Fruit fly (Drosophila melanogaster) whole organism, embryonic: ENCODE measurements around the gene Ir21a.

ENCODE experiments used
- Aef1 ChIP-seq: fragments of 200-800 bp; sonication (Bioruptor generic); IDR thresholded peaks from 3 replicates; pipeline ENCODE4 v1.3.6; 2022; ENCODE audit warnings: missing biosample characterization, missing genetic modification characterization
- B-H2 ChIP-seq: fragments of 200-800 bp; sonication (Bioruptor generic); optimal IDR thresholded peaks from 2 replicates; lab custom pipeline; 2018; ENCODE audit warnings: missing biosample characterization, mild to moderate bottlenecking, missing genetic modification characterization
- Blimp-1 ChIP-seq: fragments of 200-800 bp; sonication (Bioruptor generic); optimal IDR thresholded peaks from 3 replicates; lab custom pipeline; 2018; ENCODE audit warnings: missing biosample characterization, missing genetic modification characterization, mild to moderate bottlenecking, moderate library complexity, missing genetic modification reagents
- CG10979 ChIP-seq: fragments of 200-800 bp; sonication (Bioruptor generic); optimal IDR thresholded peaks from 2 replicates; lab custom pipeline; 2018; ENCODE audit warnings: missing biosample characterization, mild to moderate bottlenecking, missing genetic modification characterization, moderate library complexity
- CG11723 ChIP-seq: fragments of 200-800 bp; sonication (Bioruptor generic); optimal IDR thresholded peaks from 2 replicates; lab custom pipeline; 2017; ENCODE audit warnings: missing biosample characterization, mild to moderate bottlenecking, missing genetic modification characterization
- CG13775 ChIP-seq: fragments of 200-800 bp; sonication (Bioruptor generic); optimal IDR thresholded peaks from 3 replicates; lab custom pipeline; 2017; ENCODE audit warnings: missing biosample characterization, mild to moderate bottlenecking, missing genetic modification characterization
- CG13894 ChIP-seq: fragments of 200-800 bp; sonication (Bioruptor generic); optimal IDR thresholded peaks from 3 replicates; lab custom pipeline; 2018; ENCODE audit warnings: missing biosample characterization, mild to moderate bottlenecking, missing genetic modification characterization, moderate library complexity
- CG15073 ChIP-seq: fragments of 200-800 bp; sonication (Bioruptor generic); optimal IDR thresholded peaks from 2 replicates; lab custom pipeline; 2016; ENCODE audit warnings: missing biosample characterization, missing genetic modification characterization
- CG16813 ChIP-seq: fragments of 200-800 bp; sonication (Bioruptor generic); IDR thresholded peaks from 3 replicates; pipeline ENCODE4 v1.3.6; 2022; ENCODE audit warnings: missing biosample characterization, missing genetic modification characterization; ENCODE audit not compliant: partially characterized antibody
- CG1792 ChIP-seq: fragments of 200-800 bp; sonication (Bioruptor generic); optimal IDR thresholded peaks from 2 replicates; lab custom pipeline; 2016; ENCODE audit warnings: missing biosample characterization, missing genetic modification characterization
- CG18764 ChIP-seq: fragments of 200-800 bp; sonication (Bioruptor generic); optimal IDR thresholded peaks from 3 replicates; lab custom pipeline; 2016; ENCODE audit warnings: missing biosample characterization, missing genetic modification characterization
- CG2199 ChIP-seq: fragments of 200-800 bp; sonication (Bioruptor generic); IDR thresholded peaks from 3 replicates; pipeline ENCODE4 v1.3.6; 2022; ENCODE audit warnings: missing biosample characterization, missing genetic modification characterization
- CG31441 ChIP-seq: fragments of 200-800 bp; sonication (Bioruptor generic); IDR thresholded peaks from 2 replicates; pipeline ENCODE4 v1.3.6; 2022; ENCODE audit warnings: missing biosample characterization, missing genetic modification characterization
- CG33213 ChIP-seq: fragments of 200-800 bp; sonication (Bioruptor generic); optimal IDR thresholded peaks from 3 replicates; lab custom pipeline; 2016; ENCODE audit warnings: missing biosample characterization, missing genetic modification characterization
- CG33557 ChIP-seq: fragments of 200-800 bp; sonication (Bioruptor generic); optimal IDR thresholded peaks from 2 replicates; lab custom pipeline; 2019; ENCODE audit warnings: missing biosample characterization, mild to moderate bottlenecking, missing genetic modification characterization, moderate library complexity
- CG5180 ChIP-seq: fragments of 200-800 bp; sonication (Bioruptor generic); optimal IDR thresholded peaks from 3 replicates; lab custom pipeline; 2017; ENCODE audit warnings: missing biosample characterization, missing genetic modification characterization, mild to moderate bottlenecking, moderate library complexity, missing genetic modification reagents
- CG6654 ChIP-seq: fragments of 200-800 bp; sonication (Bioruptor generic); optimal IDR thresholded peaks from 2 replicates; lab custom pipeline; 2017; ENCODE audit warnings: missing biosample characterization, mild to moderate bottlenecking, missing genetic modification characterization
- CG9437 ChIP-seq: fragments of 200-800 bp; sonication (Bioruptor generic); optimal IDR thresholded peaks from 2 replicates; lab custom pipeline; 2018; ENCODE audit warnings: missing biosample characterization, mild to moderate bottlenecking, missing genetic modification characterization
- CG9817 ChIP-seq: fragments of 200-800 bp; sonication (Bioruptor generic); optimal IDR thresholded peaks from 2 replicates; lab custom pipeline; 2018; ENCODE audit warnings: missing biosample characterization, mild to moderate bottlenecking, missing genetic modification characterization, moderate library complexity
- Dek ChIP-seq: fragments of 200-800 bp; sonication (Bioruptor generic); optimal IDR thresholded peaks from 3 replicates; lab custom pipeline; 2019; ENCODE audit warnings: missing biosample characterization, mild to moderate bottlenecking, missing genetic modification characterization, moderate library complexity
- Doc3 ChIP-seq: fragments of 200-800 bp; sonication (Bioruptor generic); IDR thresholded peaks from 3 replicates; pipeline ENCODE4 v1.3.6; 2022; ENCODE audit warnings: missing biosample characterization, missing genetic modification characterization; ENCODE audit not compliant: partially characterized antibody
- Drgx ChIP-seq: fragments of 200-800 bp; sonication (Bioruptor generic); IDR thresholded peaks from 2 replicates; pipeline ENCODE4 v1.3.6; 2022; ENCODE audit warnings: missing biosample characterization, missing genetic modification characterization
- E2f2 ChIP-seq: fragments of 200-800 bp; sonication (Bioruptor generic); IDR thresholded peaks from 2 replicates; pipeline ENCODE4 v1.3.6; 2022; ENCODE audit warnings: missing biosample characterization, missing genetic modification characterization
- Fer2 ChIP-seq: fragments of 200-800 bp; sonication (Bioruptor generic); optimal IDR thresholded peaks from 2 replicates; lab custom pipeline; 2018; ENCODE audit warnings: missing biosample characterization, mild to moderate bottlenecking, missing genetic modification characterization, moderate library complexity
- HLHmδ ChIP-seq: fragments of 200-800 bp; sonication (Bioruptor generic); optimal IDR thresholded peaks from 2 replicates; lab custom pipeline; 2018; ENCODE audit warnings: missing biosample characterization, mild to moderate bottlenecking, missing genetic modification characterization, moderate library complexity
- Hmr ChIP-seq: fragments of 200-800 bp; sonication (Bioruptor generic); optimal IDR thresholded peaks from 3 replicates; lab custom pipeline; 2017; ENCODE audit warnings: mild to moderate bottlenecking, missing biosample characterization, missing genetic modification reagents, missing genetic modification characterization
- MBD-R2 ChIP-seq: fragments of 200-800 bp; sonication (Bioruptor generic); IDR thresholded peaks from 2 replicates; pipeline ENCODE4 v1.3.6; 2022; ENCODE audit warnings: missing biosample characterization, missing genetic modification characterization
- Nf-YB ChIP-seq: fragments of 200-800 bp; sonication (Bioruptor generic); optimal IDR thresholded peaks from 3 replicates; lab custom pipeline; 2019; ENCODE audit warnings: missing biosample characterization, mild to moderate bottlenecking, missing genetic modification characterization, moderate library complexity
- NfI ChIP-seq: fragments of 200-800 bp; sonication (Bioruptor generic); optimal IDR thresholded peaks from 3 replicates; lab custom pipeline; 2018; ENCODE audit warnings: missing biosample characterization, mild to moderate bottlenecking, missing genetic modification characterization, moderate library complexity
- Rfx ChIP-seq: fragments of 200-800 bp; sonication (Bioruptor generic); IDR thresholded peaks from 2 replicates; pipeline ENCODE4 v1.3.6; 2022; ENCODE audit warnings: missing biosample characterization, missing genetic modification characterization
- Sox100B ChIP-seq: fragments of 200-800 bp; sonication (Bioruptor generic); optimal IDR thresholded peaks from 3 replicates; lab custom pipeline; 2018; ENCODE audit warnings: missing biosample characterization, mild to moderate bottlenecking, missing genetic modification characterization
- Sry-β ChIP-seq: fragments of 200-800 bp; sonication (Bioruptor generic); optimal IDR thresholded peaks from 2 replicates; lab custom pipeline; 2018; ENCODE audit warnings: missing biosample characterization, mild to moderate bottlenecking, missing genetic modification characterization, moderate library complexity
- Stat92E ChIP-seq, 3 experiments: fragments of >200 bp in 2 of 3; fragments of 200-800 bp in 1 of 3; sonication (Bioruptor generic) in 1 of 3; optimal IDR thresholded peaks; 2 replicates each; lab custom pipeline; 2017 to 2019; ENCODE audit warnings: missing biosample characterization in 3 of 3, missing genetic modification characterization in 3 of 3, mild to moderate bottlenecking in 1 of 3, moderate library complexity in 1 of 3
- dati ChIP-seq: fragments of 200-800 bp; sonication (Bioruptor generic); IDR thresholded peaks from 2 replicates; pipeline ENCODE4 v1.3.6; 2022; ENCODE audit warnings: missing biosample characterization, missing genetic modification characterization
- gsb ChIP-seq: fragments of 200-800 bp; sonication (Bioruptor generic); IDR thresholded peaks from 2 replicates; pipeline ENCODE4 v1.3.6; 2022; ENCODE audit warnings: missing biosample characterization, missing genetic modification characterization
- gsb-n ChIP-seq: fragments of 200-800 bp; sonication (Bioruptor generic); optimal IDR thresholded peaks from 3 replicates; lab custom pipeline; 2018; ENCODE audit warnings: missing biosample characterization, mild to moderate bottlenecking, missing genetic modification characterization
- hbn ChIP-seq: fragments of 200-800 bp; sonication (Bioruptor generic); IDR thresholded peaks from 2 replicates; pipeline ENCODE4 v1.3.6; 2022; ENCODE audit warnings: missing biosample characterization, missing genetic modification characterization; ENCODE audit not compliant: partially characterized antibody
- jing ChIP-seq: fragments of 200-800 bp; sonication (Bioruptor generic); optimal IDR thresholded peaks from 2 replicates; lab custom pipeline; 2018; ENCODE audit warnings: missing biosample characterization, mild to moderate bottlenecking, missing genetic modification characterization
- pfk ChIP-seq: fragments of 200-800 bp; sonication (Bioruptor generic); optimal IDR thresholded peaks from 2 replicates; lab custom pipeline; 2018; ENCODE audit warnings: missing biosample characterization, mild to moderate bottlenecking, missing genetic modification characterization, moderate library complexity
- pho ChIP-seq: fragments of 200-800 bp; sonication (Bioruptor generic); optimal IDR thresholded peaks from 2 replicates; lab custom pipeline; 2016; ENCODE audit warnings: missing biosample characterization, missing genetic modification characterization
- pros ChIP-seq: fragments of 200-800 bp; sonication (Bioruptor generic); optimal IDR thresholded peaks from 3 replicates; lab custom pipeline; 2019; ENCODE audit warnings: missing biosample characterization, mild to moderate bottlenecking, missing genetic modification characterization, moderate library complexity
- repo ChIP-seq: fragments of 200-800 bp; sonication (Bioruptor generic); optimal IDR thresholded peaks from 2 replicates; lab custom pipeline; 2016; ENCODE audit warnings: missing biosample characterization, missing genetic modification characterization
- schlank ChIP-seq: fragments of 200-800 bp; sonication (Bioruptor generic); optimal IDR thresholded peaks from 2 replicates; lab custom pipeline; 2018; ENCODE audit warnings: missing biosample characterization, mild to moderate bottlenecking, missing genetic modification characterization
- slbo ChIP-seq: fragments of 200-800 bp; sonication (Bioruptor generic); IDR thresholded peaks from 2 replicates; pipeline ENCODE4 v1.3.6; 2022; ENCODE audit warnings: missing biosample characterization, missing genetic modification characterization
- ttk ChIP-seq: fragments of 200-800 bp; sonication (Bioruptor generic); IDR thresholded peaks from 2 replicates; pipeline ENCODE4 v2.1.2; 2022; ENCODE audit warnings: missing biosample characterization, missing genetic modification characterization
- twi ChIP-seq: fragments of 200-800 bp; optimal IDR thresholded peaks from 2 replicates; lab custom pipeline; 2019; ENCODE audit warnings: missing biosample characterization, mild to moderate bottlenecking, missing genetic modification characterization, moderate library complexity
- vfl ChIP-seq: fragments of 200-800 bp; sonication (Bioruptor generic); optimal IDR thresholded peaks from 2 replicates; lab custom pipeline; 2016; ENCODE audit warnings: missing biosample characterization, missing genetic modification characterization
- zfh1 ChIP-seq: fragments of 200-800 bp; sonication (Bioruptor generic); IDR thresholded peaks from 3 replicates; pipeline ENCODE4 v1.3.6; 2022; ENCODE audit warnings: missing biosample characterization, missing genetic modification characterization

Ir21a gene

dm6 chr2L:59058-59603, 34.2 kb upstream of the Ir21a start (continued):
- no peak for TF ChIP-seq CG33213 (GFP tag; lab: Kevin White, UChicago)
- TF ChIP-seq Dek (tag; lab: Kevin White, UChicago): no peak
- no peak for TF ChIP-seq hbn (GFP tag; lab: Robert Waterston, UW)
- no peak for TF ChIP-seq CG9437 (GFP tag; lab: Kevin White, UChicago)
- no peak for TF ChIP-seq gsb-n (tag; lab: Kevin White, UChicago)
- TF ChIP-seq pfk (GFP tag; lab: Kevin White, UChicago): no peak
- no peak for TF ChIP-seq schlank (tag; lab: Kevin White, UChicago)
- no peak for TF ChIP-seq CG13775
- TF ChIP-seq twi (tag; lab: Kevin White, UChicago): no peak
- TF ChIP-seq Drgx (GFP tag; lab: Robert Waterston, UW): 0 out of 2 replicates have a peak, but pooled peaks have one; percentile 19
- no peak for TF ChIP-seq Nf-YB (GFP tag; lab: Kevin White, UChicago)
- TF ChIP-seq gsb (GFP tag; lab: Robert Waterston, UW): no peak
- TF ChIP-seq Rfx (GFP tag; lab: Robert Waterston, UW): no peak
- TF ChIP-seq CG6654 (GFP tag; lab: Kevin White, UChicago): no peak
- TF ChIP-seq Blimp-1 (GFP tag; lab: Kevin White, UChicago): peak; percentile 88
- no peak for TF ChIP-seq B-H2
- TF ChIP-seq CG16813: no peak
- TF ChIP-seq vfl (GFP tag; lab: Kevin White, UChicago): no peak
- no peak for TF ChIP-seq Doc3
- no peak for TF ChIP-seq ttk (GFP tag; lab: Robert Waterston, UW)
- TF ChIP-seq CG2199 (GFP tag; lab: Robert Waterston, UW): no peak
- TF ChIP-seq CG5180 (GFP tag; lab: Kevin White, UChicago): peak; percentile 10
- no peak for TF ChIP-seq zfh1 (GFP tag; lab: Robert Waterston, UW)
- no peak for TF ChIP-seq MBD-R2 (GFP tag; lab: Robert Waterston, UW)
- TF ChIP-seq Sox100B (GFP tag; lab: Kevin White, UChicago): no peak
- TF ChIP-seq repo (GFP tag; lab: Kevin White, UChicago): no peak
- no peak for TF ChIP-seq CG15073
- no peak for TF ChIP-seq pho (GFP tag; lab: Kevin White, UChicago)
- no peak for TF ChIP-seq Hmr (GFP tag; lab: Kevin White, UChicago)
- TF ChIP-seq CG9817 (tag; lab: Kevin White, UChicago): no peak
- no peak for TF ChIP-seq Sry-β (GFP tag; lab: Kevin White, UChicago)
- TF ChIP-seq Stat92E (GFP tag; optimal IDR thresholded peaks at IDR 0.05; lab: Kevin White, UChicago): no peak
- TF ChIP-seq Aef1 (GFP tag; lab: Robert Waterston, UW): no peak
- no peak for TF ChIP-seq NfI (GFP tag; lab: Kevin White, UChicago)
- TF ChIP-seq pros (GFP tag; lab: Kevin White, UChicago): no peak
- TF ChIP-seq CG33557 (GFP tag; lab: Kevin White, UChicago): no peak
- no peak for TF ChIP-seq slbo (GFP tag; lab: Robert Waterston, UW)
- TF ChIP-seq Fer2 (tag; lab: Kevin White, UChicago): no peak
- no peak for TF ChIP-seq E2f2 (GFP tag; lab: Robert Waterston, UW)
- TF ChIP-seq CG11723 (GFP tag; lab: Kevin White, UChicago): no peak
- TF ChIP-seq CG31441 (GFP tag; lab: Robert Waterston, UW): no peak
- no peak for TF ChIP-seq CG10979 (tag; lab: Kevin White, UChicago)
- TF ChIP-seq CG1792: no peak
- TF ChIP-seq jing: no peak
- TF ChIP-seq HLHmδ: no peak
- no peak for TF ChIP-seq CG13894 (tag; lab: Kevin White, UChicago)
- no peak for TF ChIP-seq dati (GFP tag; lab: Robert Waterston, UW)
- TF ChIP-seq CG18764 (GFP tag; lab: Kevin White, UChicago): no peak
- TF ChIP-seq, all 482 proteins: peak for 15
